Fruit fly (Drosophila melanogaster): ENCODE measurements around the gene BBIP1.
A peak's percentile ranks its signal among the peaks of the same experiment; 100 is the strongest.

BBIP1 gene

DNA sequence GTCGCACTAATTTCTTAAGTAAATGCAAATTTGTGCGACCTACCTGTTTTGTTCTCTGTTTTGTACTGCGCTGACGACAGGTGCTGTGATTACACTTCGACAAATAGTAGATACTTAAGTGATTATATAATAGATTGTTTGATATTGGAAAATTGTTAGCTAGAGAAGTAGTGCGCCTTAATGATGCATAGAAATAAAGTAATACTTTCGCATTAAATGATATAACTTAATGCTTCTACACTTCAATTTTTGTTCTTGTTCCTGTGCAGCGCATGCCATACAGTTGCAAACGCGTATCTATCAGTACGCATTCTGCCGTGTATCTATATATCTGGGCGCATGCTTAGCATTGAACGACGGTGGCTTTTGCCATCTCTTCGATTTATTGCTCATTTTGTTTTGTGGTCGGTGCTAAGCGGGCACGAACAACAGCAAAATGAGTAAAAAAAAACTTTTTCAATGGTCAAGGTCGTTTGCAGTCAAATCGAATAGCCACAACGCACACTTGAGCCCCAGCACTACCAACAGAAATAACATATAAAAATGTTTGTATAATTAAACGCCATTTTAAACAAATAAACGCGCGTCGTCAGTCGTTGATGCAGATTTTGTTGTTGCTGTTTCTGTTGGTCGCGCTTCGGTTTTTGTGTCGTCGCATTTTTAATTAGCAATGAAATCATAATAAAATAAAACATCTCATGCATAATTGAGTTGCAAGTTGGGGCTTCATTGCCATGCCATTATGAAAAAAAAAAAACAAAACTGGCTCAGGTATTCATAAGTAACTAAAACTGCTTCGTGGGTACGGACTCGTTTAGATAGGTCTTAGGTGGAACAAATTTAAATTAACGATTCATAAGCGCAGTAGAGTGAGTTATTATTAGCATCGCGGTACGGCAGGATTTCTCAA, 26.4 kb downstream of the BBIP1 start:
- TF ChIP-seq cic (GFP tag; optimal IDR thresholded peaks at IDR 0.05): peak; percentile 16
- no peak for TF ChIP-seq Crg-1 (GFP tag; optimal IDR thresholded peaks at IDR 0.05)
- TF ChIP-seq CG7101 (tag; optimal IDR thresholded peaks at IDR 0.05): peak; percentile 32
- TF ChIP-seq CG14711 (tag; optimal IDR thresholded peaks at IDR 0.05): peak; percentile 14
- peak; percentile 75 for TF ChIP-seq kay (GFP tag; ENCODE audit: borderline replicate concordance)
- peak; percentile 5 for TF ChIP-seq Mnt (GFP tag; optimal IDR thresholded peaks at IDR 0.05)
- TF ChIP-seq CG7045 (GFP tag; optimal IDR thresholded peaks at IDR 0.05): peak; percentile 69
- TF ChIP-seq CG33017 (tag; optimal IDR thresholded peaks at IDR 0.05): peak; percentile 45
- TF ChIP-seq CG12768 (GFP tag; optimal IDR thresholded peaks at IDR 0.05): no peak
- no peak for TF ChIP-seq Clk (GFP tag; optimal IDR thresholded peaks at IDR 0.05)

DNA sequence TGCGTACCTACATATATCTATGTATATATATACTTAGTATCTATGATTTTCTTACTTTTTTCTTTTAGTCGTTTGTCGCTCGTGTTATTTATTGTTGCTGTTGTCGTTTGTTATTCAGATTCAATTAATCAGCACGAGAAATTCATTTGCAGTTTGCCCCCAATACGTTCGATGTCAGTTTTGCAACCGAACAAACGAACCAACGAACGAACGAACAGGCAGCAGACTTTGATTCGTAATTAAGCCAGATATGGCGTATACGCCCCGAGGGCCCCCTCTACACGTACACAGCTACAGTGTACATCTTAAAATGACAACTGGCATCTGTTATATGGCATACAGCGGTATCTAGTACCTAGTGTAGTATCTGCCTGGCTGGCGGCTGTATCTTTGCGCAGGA, 29.1 kb downstream of the BBIP1 start:
- TF ChIP-seq CG12768 (GFP tag; optimal IDR thresholded peaks at IDR 0.05): peak; percentile 72
- TF ChIP-seq kay (GFP tag; ENCODE audit: borderline replicate concordance): no peak

DNA sequence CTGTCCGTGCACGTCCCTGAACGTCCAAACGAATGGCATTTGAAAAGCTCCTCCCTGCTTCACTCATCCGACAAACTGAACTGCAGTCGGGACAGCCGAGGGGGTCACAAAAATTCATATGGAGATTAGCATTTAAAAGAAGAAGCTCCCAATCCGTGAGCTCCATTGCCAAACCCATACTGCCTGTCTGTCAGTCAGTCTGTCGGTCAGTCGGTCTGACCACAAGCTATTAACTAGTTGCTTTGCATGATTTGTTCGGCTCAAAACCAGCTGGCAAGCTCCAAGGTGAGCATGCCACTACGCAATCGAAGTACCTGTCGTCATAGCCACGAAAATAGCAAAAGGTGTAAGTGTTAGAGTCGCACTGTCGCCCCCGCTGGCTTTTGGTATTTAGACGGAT, 29.6 kb downstream of the BBIP1 start:
- TF ChIP-seq ovo (GFP tag; optimal IDR thresholded peaks at IDR 0.05) (no peak), CG12768 (GFP tag; optimal IDR thresholded peaks at IDR 0.05) (no peak), Hr96 (GFP tag; optimal IDR thresholded peaks at IDR 0.05) (no peak), bab1 (GFP tag; optimal IDR thresholded peaks at IDR 0.05) (no peak), cic (GFP tag; optimal IDR thresholded peaks at IDR 0.05) (no peak), kay (GFP tag; ENCODE audit: borderline replicate concordance) (no peak), CG14711 (tag; optimal IDR thresholded peaks at IDR 0.05) (no peak), CG5204 (GFP tag; optimal IDR thresholded peaks at IDR 0.05) (no peak), tj (GFP tag; optimal IDR thresholded peaks at IDR 0.05) (no peak), toe (GFP tag; optimal IDR thresholded peaks at IDR 0.05) (no peak), Clk (GFP tag; optimal IDR thresholded peaks at IDR 0.05) (no peak), CG11617 (GFP tag; optimal IDR thresholded peaks at IDR 0.05) (no peak), Mnt (GFP tag; optimal IDR thresholded peaks at IDR 0.05) (no peak), CG1620 (GFP tag; optimal IDR thresholded peaks at IDR 0.05) (no peak), CG7045 (GFP tag; optimal IDR thresholded peaks at IDR 0.05) (no peak), CG7101 (tag; optimal IDR thresholded peaks at IDR 0.05) (no peak), pad (GFP tag; optimal IDR thresholded peaks at IDR 0.05) (no peak), cnc (optimal IDR thresholded peaks at IDR 0.05) (no peak), Crg-1 (GFP tag; optimal IDR thresholded peaks at IDR 0.05) (no peak), CG33017 (tag; optimal IDR thresholded peaks at IDR 0.05) (no peak)

DNA sequence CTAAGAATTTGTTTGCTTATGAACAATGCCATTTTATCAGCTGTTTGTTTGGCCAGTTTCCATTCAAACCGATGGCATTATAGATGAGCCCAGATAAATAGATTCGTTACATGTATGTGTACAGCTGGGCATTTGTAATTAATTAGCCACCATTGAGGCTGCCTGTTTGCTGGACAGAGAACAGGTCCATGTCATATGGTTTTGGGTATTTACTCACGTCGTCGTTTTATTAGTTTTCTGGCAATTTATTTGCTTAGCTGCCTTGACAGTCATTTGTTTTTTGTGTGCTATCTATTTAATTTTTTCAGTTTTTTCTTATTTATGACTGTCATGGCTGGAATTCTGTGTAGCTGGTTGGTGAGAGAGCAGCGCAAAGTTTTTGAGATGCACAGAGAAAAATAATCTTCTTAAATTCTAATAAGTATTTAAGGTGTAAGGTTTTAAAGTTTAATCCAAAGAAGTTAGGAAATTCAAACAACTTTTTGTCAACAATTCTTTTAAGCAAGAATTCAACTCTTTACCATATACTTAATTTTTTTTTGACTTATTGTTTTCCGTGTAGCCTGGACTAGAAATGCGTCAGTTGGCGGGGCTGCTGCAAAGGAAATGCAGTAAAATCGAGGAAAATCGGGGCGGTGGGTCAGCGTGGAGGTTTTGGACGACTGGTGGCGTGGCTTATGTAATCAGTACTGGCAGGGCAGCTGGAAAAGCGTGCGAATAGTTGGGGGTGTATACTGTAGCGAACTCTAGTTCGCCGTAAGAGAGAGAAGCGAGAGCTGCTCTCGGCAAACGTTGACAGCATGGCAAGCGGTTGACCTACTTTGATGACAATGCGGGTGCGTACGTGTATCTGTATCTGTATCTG, 30.6 kb downstream of the BBIP1 start:
- TF ChIP-seq cnc (optimal IDR thresholded peaks at IDR 0.05) (no peak), CG11617 (GFP tag; optimal IDR thresholded peaks at IDR 0.05) (peak; percentile 77), Hr96 (GFP tag; optimal IDR thresholded peaks at IDR 0.05) (no peak), cic (GFP tag; optimal IDR thresholded peaks at IDR 0.05) (peak; percentile 23), CG33017 (tag; optimal IDR thresholded peaks at IDR 0.05) (peak; percentile 93), ovo (GFP tag; optimal IDR thresholded peaks at IDR 0.05) (peak; percentile 0), Crg-1 (GFP tag; optimal IDR thresholded peaks at IDR 0.05) (peak; percentile 19), pad (GFP tag; optimal IDR thresholded peaks at IDR 0.05) (peak; percentile 40), CG7045 (GFP tag; optimal IDR thresholded peaks at IDR 0.05) (peak; percentile 94), CG14711 (tag; optimal IDR thresholded peaks at IDR 0.05) (peak; percentile 79), tj (GFP tag; optimal IDR thresholded peaks at IDR 0.05) (peak; percentile 49), bab1 (GFP tag; optimal IDR thresholded peaks at IDR 0.05) (no peak), kay (GFP tag; ENCODE audit: borderline replicate concordance) (peak; percentile 63), Mnt (GFP tag; optimal IDR thresholded peaks at IDR 0.05) (peak; percentile 34), Clk (GFP tag; optimal IDR thresholded peaks at IDR 0.05) (peak; percentile 75), CG5204 (GFP tag; optimal IDR thresholded peaks at IDR 0.05) (no peak), toe (GFP tag; optimal IDR thresholded peaks at IDR 0.05) (no peak), CG12768 (GFP tag; optimal IDR thresholded peaks at IDR 0.05) (peak; percentile 91), CG1620 (GFP tag; optimal IDR thresholded peaks at IDR 0.05) (peak; percentile 13), CG7101 (tag; optimal IDR thresholded peaks at IDR 0.05) (peak; percentile 87)

DNA sequence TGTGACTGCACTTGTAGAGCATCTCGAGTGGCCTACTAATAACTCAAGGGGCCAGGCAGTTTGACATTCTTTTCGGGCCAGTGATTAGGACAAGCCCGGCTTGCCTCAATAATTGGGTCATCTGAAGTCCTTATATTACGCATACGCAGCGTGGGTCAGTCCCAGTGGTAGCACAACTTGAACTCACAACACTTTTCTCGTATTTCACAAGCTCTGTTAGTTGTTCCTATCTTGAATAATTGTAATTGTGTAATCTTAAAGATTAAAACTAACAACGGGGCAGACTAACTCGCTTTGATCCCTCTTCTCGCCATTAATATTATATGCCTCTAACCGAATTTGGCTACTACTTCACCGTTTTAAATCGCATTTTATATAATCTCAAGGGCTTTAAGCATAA, 31.7 kb downstream of the BBIP1 start:
- TF ChIP-seq Clk (GFP tag; optimal IDR thresholded peaks at IDR 0.05) (no peak), ovo (GFP tag; optimal IDR thresholded peaks at IDR 0.05) (no peak), CG12768 (GFP tag; optimal IDR thresholded peaks at IDR 0.05) (no peak), CG33017 (tag; optimal IDR thresholded peaks at IDR 0.05) (no peak), cnc (optimal IDR thresholded peaks at IDR 0.05) (no peak), CG14711 (tag; optimal IDR thresholded peaks at IDR 0.05) (no peak), Hr96 (GFP tag; optimal IDR thresholded peaks at IDR 0.05) (no peak), Crg-1 (GFP tag; optimal IDR thresholded peaks at IDR 0.05) (no peak)

All from whole organism, adult.